Worm (Caenorhabditis elegans) whole organism, midembryonic: Measurements from ENCODE around the gene hyl-1.

Experiments used
- med-1 ChIP-seq: sonication (generic microtip); optimal IDR thresholded peaks from 2 replicates; lab custom pipeline; 2017; ENCODE audit warnings: missing genetic modification characterization, mild to moderate bottlenecking, missing compliant biosample characterization, antibody characterized with exemption, missing genetic modification reagents; ENCODE audit not compliant: insufficient read depth
- ref-1 ChIP-seq: fragments of 200-800 bp; sonication (Bioruptor generic); conservative IDR thresholded peaks from 2 replicates; pipeline ENCODE4 v1.3.6; 2022; ENCODE audit warnings: missing genetic modification reagents, missing genetic modification characterization, missing compliant biosample characterization

- no peak for TF ChIP-seq med-1 (GFP tag; lab: Kevin White, UChicago)
- no peak for TF ChIP-seq ref-1
These were observed 3.0 kb upstream of the hyl-1 start for ce11 chrIV:8535946-8536345.
